Fruit fly (Drosophila melanogaster): ENCODE data around the gene CG42728.

DNA sequence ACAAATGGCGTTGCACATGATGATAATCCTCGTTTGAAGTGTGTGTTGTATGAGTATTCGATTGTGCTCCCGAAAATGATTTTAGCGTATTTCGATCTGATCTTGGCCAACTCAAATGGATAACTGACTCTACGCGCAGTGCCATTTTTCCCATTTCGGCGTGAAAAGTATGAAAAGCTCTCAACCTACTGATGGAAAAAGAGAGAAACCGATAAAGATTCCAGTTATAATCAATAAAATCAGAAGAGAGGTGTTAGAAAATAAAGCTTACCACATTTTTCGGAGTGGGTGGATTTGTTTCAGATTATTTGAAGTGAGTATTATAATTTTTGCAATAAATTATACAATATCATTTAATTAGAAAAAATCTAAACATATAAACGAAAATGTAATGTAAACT, 8.5 kb downstream of the CG42728 start, which contains the start of gene mex1:
- TF ChIP-seq usp (GFP tag; optimal IDR thresholded peaks at IDR 0.05) (no peak), pan (optimal IDR thresholded peaks at IDR 0.05) (no peak), OdsH (GFP tag; optimal IDR thresholded peaks at IDR 0.05) (no peak), Abd-B (GFP tag; optimal IDR thresholded peaks at IDR 0.05) (no peak), psq (GFP tag; optimal IDR thresholded peaks at IDR 0.05) (no peak)

Measured in whole organism, wandering third instar larva.